Fruit fly (Drosophila melanogaster): Measurements from ENCODE around the gene CG7606.

The CG7606 gene

DNA sequence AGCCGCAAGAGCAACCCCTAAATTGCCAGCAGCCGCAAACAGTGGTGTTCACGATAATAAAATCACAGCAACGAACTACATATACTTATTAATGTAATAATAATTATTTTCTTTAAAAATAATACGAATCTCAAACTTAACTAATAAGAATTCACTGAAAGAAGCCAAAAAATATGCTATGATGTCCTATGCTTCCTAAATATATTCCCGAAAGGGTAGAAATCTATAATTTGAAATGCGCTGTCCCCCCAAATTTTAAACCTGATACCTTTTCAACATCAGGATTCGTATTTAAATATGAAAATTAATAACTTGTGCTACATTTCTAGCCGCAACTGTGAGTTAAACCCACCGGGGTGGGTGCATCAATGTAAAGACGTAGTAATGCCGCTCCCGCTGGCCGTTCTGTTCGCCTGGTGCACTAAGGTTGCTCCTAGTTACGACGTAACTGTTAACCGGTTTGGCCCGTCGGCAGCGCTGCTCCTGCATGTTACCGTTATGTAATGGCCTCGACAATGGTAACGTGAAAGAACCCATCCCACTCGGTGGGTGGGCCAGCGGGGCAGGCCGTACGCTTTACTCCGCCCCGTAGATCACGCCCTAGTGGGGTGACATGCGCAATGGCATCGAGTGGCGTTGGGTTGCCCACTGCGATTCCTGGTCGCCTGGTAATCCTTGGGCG, 8.0 kb downstream of the CG7606 start (continued):
- TF ChIP-seq pan (optimal IDR thresholded peaks at IDR 0.05) (no peak), pan (GFP tag; optimal IDR thresholded peaks at IDR 0.05 in 1 of 2, IDR thresholded peaks at IDR 0.05 in 1 of 2) (no peak), HLH3B (GFP tag; IDR thresholded peaks at IDR 0.05) (peak; percentile 58; the same call in 1 of the 2 replicates), CG18599 (GFP tag; optimal IDR thresholded peaks at IDR 0.05) (peak; percentile 91), HmgZ (tag; optimal IDR thresholded peaks at IDR 0.05) (no peak), CG11093 (GFP tag; IDR thresholded peaks at IDR 0.05) (peak; percentile 60; the same call in 2 of the 3 replicates), nom (GFP tag; optimal IDR thresholded peaks at IDR 0.05) (no peak), CG9215 (GFP tag; IDR thresholded peaks at IDR 0.05) (peak; percentile 47), cwo (GFP tag; optimal IDR thresholded peaks at IDR 0.05) (peak; percentile 79), CG10209 (GFP tag; optimal IDR thresholded peaks at IDR 0.05) (peak; percentile 88), Elba2 (GFP tag; optimal IDR thresholded peaks at IDR 0.05) (peak; percentile 41), Hr51 (GFP tag; optimal IDR thresholded peaks at IDR 0.05) (peak; percentile 17 to 84), sna (GFP tag; IDR thresholded peaks at IDR 0.05; ENCODE audit: partially characterized antibody) (peak; percentile 41; the same call in 1 of the 2 replicates), CG4404 (GFP tag; IDR thresholded peaks at IDR 0.05) (peak; percentile 90), ewg (GFP tag; optimal IDR thresholded peaks at IDR 0.05) (peak; percentile 98), Hr78 (GFP tag; optimal IDR thresholded peaks at IDR 0.05) (no peak), Xrp1 (GFP tag; IDR thresholded peaks at IDR 0.05) (peak; percentile 85), CG6254 (GFP tag; optimal IDR thresholded peaks at IDR 0.05) (peak; percentile 81), tio (GFP tag; optimal IDR thresholded peaks at IDR 0.05) (peak; percentile 74), knrl (GFP tag; IDR thresholded peaks at IDR 0.05; ENCODE audit: partially characterized antibody) (no peak), CG17361 (GFP tag; IDR thresholded peaks at IDR 0.05) (peak; percentile 94), ATbp (GFP tag; optimal IDR thresholded peaks at IDR 0.05) (peak; percentile 79), CTCF (GFP tag; optimal IDR thresholded peaks at IDR 0.05) (no peak), so (GFP tag; IDR thresholded peaks at IDR 0.05) (peak; percentile 83), CG42726 (GFP tag; IDR thresholded peaks at IDR 0.05; ENCODE audit: partially characterized antibody) (no peak), CG11696 (GFP tag; IDR thresholded peaks at IDR 0.05) (peak; percentile 97), ase (GFP tag; IDR thresholded peaks at IDR 0.05) (no peak; the same call in 2 of the 3 replicates), otp (GFP tag; IDR thresholded peaks at IDR 0.05) (0 out of 3 replicates have a peak, but pooled peaks have one; percentile 19), Nf-YB (GFP tag; optimal IDR thresholded peaks at IDR 0.05) (peak; percentile 44), CG10959 (GFP tag; IDR thresholded peaks at IDR 0.05) (peak; percentile 64; the same call in 1 of the 2 replicates), Ptx1 (GFP tag; IDR thresholded peaks at IDR 0.05) (peak; percentile 74), CG14014 (GFP tag; IDR thresholded peaks at IDR 0.05) (peak; percentile 54), Ravus (GFP tag; IDR thresholded peaks at IDR 0.05) (no peak), CG6765 (GFP tag; optimal IDR thresholded peaks at IDR 0.05) (peak; percentile 79), Stat92E (GFP tag; optimal IDR thresholded peaks at IDR 0.05) (no peak), sens (GFP tag) (peak; percentile 90), Fer1 (GFP tag; optimal IDR thresholded peaks at IDR 0.05) (peak; percentile 90), Poxn (GFP tag; IDR thresholded peaks at IDR 0.05) (no peak), CG1603 (tag; optimal IDR thresholded peaks at IDR 0.05) (peak; percentile 49), CG10543 (GFP tag; optimal IDR thresholded peaks at IDR 0.05) (peak; percentile 23), CG33557 (GFP tag; optimal IDR thresholded peaks at IDR 0.05) (peak; percentile 85), CG1024 (GFP tag; IDR thresholded peaks at IDR 0.05) (no peak), CG2202 (tag; optimal IDR thresholded peaks at IDR 0.05) (peak; percentile 82), cas (GFP tag; IDR thresholded peaks at IDR 0.05) (no peak), CG14050 (GFP tag; IDR thresholded peaks at IDR 0.05) (no peak; the same call in 2 of the 3 replicates), fu2 (GFP tag; optimal IDR thresholded peaks at IDR 0.05) (no peak), CG3995 (GFP tag; optimal IDR thresholded peaks at IDR 0.05) (no peak), CG2129 (GFP tag; IDR thresholded peaks at IDR 0.05; ENCODE audit: partially characterized antibody) (no peak), CG12299 (tag; optimal IDR thresholded peaks at IDR 0.05) (peak; percentile 85)
